Worm (Caenorhabditis elegans) whole organism, young adult: ENCODE measurements around the gene twk-20.

Experiments used
- attf-6 ChIP-seq: fragments of 200-800 bp; sonication (Bioruptor generic); IDR thresholded peaks from 2 replicates; pipeline ENCODE4 v1.3.6; 2022; ENCODE audit warnings: missing genetic modification reagents, missing genetic modification characterization, missing compliant biosample characterization
- die-1 ChIP-seq: sonication (generic microtip); optimal IDR thresholded peaks from 2 replicates; lab custom pipeline; 2016; ENCODE audit warnings: missing genotype, mild to moderate bottlenecking, missing genetic modification characterization, missing compliant biosample characterization
- ets-4 ChIP-seq: fragments of 200-800 bp; sonication (Bioruptor generic); optimal IDR thresholded peaks from 2 replicates; lab custom pipeline; 2018; ENCODE audit warnings: mild to moderate bottlenecking, missing genetic modification characterization, missing compliant biosample characterization
- hrde-1 ChIP-seq: sonication (generic microtip); optimal IDR thresholded peaks from 2 replicates; lab custom pipeline; 2016; ENCODE audit warnings: missing genetic modification characterization, mild to moderate bottlenecking, missing compliant biosample characterization, moderate library complexity, missing genotype, missing genetic modification reagents, borderline replicate concordance
- pha-4 ChIP-seq: fragments of 150-350 bp; sonication (generic microtip); optimal IDR thresholded peaks from 2 replicates; lab custom pipeline; 2014; ENCODE audit warnings: missing biosample characterization, missing genetic modification reagents, missing genetic modification characterization
- ztf-28 ChIP-seq: fragments of 200-800 bp; sonication (Bioruptor generic); IDR thresholded peaks from 2 replicates; pipeline ENCODE4 v1.3.6; 2022; ENCODE audit warnings: missing genetic modification reagents, missing genetic modification characterization, missing compliant biosample characterization

DNA sequence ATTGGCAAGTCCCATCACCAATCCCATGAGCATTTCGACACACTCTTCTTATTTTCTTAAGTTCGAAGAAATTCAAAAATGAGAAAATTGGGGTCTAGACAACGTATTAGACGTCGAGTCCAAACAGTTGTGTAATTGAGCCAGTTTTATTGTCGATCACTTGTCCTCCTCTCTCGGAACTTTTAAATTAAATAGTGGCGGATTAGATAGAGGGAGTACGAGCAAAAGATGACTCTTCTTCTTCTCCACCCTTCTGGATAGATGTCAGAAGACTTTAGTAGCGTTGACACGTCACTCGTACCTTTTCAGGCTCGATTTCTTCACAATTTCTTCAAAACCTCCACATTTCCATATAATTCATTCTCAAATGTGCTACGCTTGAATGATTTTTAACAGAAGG lies 24.5 kb upstream of the twk-20 start:
- no peak for TF ChIP-seq pha-4 (tag; lab: Kevin White, UChicago)
- no peak for TF ChIP-seq hrde-1
- no peak for TF ChIP-seq die-1 (tag; lab: Kevin White, UChicago)
- TF ChIP-seq attf-6 (GFP tag; lab: Robert Waterston, UW) = no peak
- TF ChIP-seq ets-4 (GFP tag; lab: Kevin White, UChicago) = no peak
- no peak for TF ChIP-seq ztf-28 (GFP tag; lab: Robert Waterston, UW)
